Worm (Caenorhabditis elegans) whole organism, mixed stage, embryonic: ENCODE data around the gene F40F8.4.

Experiments used
- M03D4.4 ChIP-seq: sonication (generic microtip); optimal IDR thresholded peaks from 2 replicates; lab custom pipeline; 2017; ENCODE audit warnings: mild to moderate bottlenecking, missing genetic modification characterization, missing compliant biosample characterization
- bed-3 ChIP-seq: fragments of 200-800 bp; sonication (Bioruptor generic); optimal IDR thresholded peaks from 3 replicates; lab custom pipeline; 2018; ENCODE audit warnings: mild to moderate bottlenecking, missing genetic modification characterization, moderate library complexity, missing compliant biosample characterization
- blmp-1 ChIP-seq: fragments of 150-350 bp; optimal IDR thresholded peaks from 2 replicates; lab custom pipeline; 2014; ENCODE audit warnings: missing biosample characterization, missing genetic modification characterization
- ceh-39 ChIP-seq: fragments of 150-350 bp; optimal IDR thresholded peaks from 2 replicates; lab custom pipeline; 2014; ENCODE audit warnings: missing biosample characterization, missing genetic modification characterization
- ceh-43 ChIP-seq: fragments of 200-800 bp; sonication (Bioruptor generic); optimal IDR thresholded peaks from 2 replicates; lab custom pipeline; 2018; ENCODE audit warnings: mild to moderate bottlenecking, missing genetic modification characterization, moderate library complexity, missing compliant biosample characterization
- ceh-83 ChIP-seq: fragments of 200-800 bp; sonication (Bioruptor generic); optimal IDR thresholded peaks from 2 replicates; lab custom pipeline; 2018; ENCODE audit warnings: mild to moderate bottlenecking, missing genetic modification characterization, missing compliant biosample characterization
- ces-1 ChIP-seq: fragments of 150-350 bp; optimal IDR thresholded peaks from 2 replicates; lab custom pipeline; 2014; ENCODE audit warnings: missing biosample characterization, missing genetic modification reagents, missing genetic modification characterization
- cnd-1 ChIP-seq: fragments of 200-800 bp; sonication (Bioruptor generic); optimal IDR thresholded peaks from 2 replicates; lab custom pipeline; 2018; ENCODE audit warnings: mild to moderate bottlenecking, missing genetic modification characterization, missing compliant biosample characterization
- drap-1 ChIP-seq: fragments of 200-800 bp; sonication (Bioruptor generic); optimal IDR thresholded peaks from 3 replicates; lab custom pipeline; 2018; ENCODE audit warnings: mild to moderate bottlenecking, missing genetic modification characterization, missing compliant biosample characterization
- elt-1 ChIP-seq: sonication (generic microtip); optimal IDR thresholded peaks from 2 replicates; lab custom pipeline; 2017; ENCODE audit warnings: missing genetic modification characterization, mild to moderate bottlenecking, missing compliant biosample characterization, antibody characterized with exemption, moderate library complexity, borderline replicate concordance; ENCODE audit not compliant: insufficient read depth
- elt-3 ChIP-seq: fragments of 150-350 bp; optimal IDR thresholded peaks from 2 replicates; lab custom pipeline; 2014; ENCODE audit warnings: missing biosample characterization, missing genetic modification characterization
- flh-1 ChIP-seq: fragments of 200-800 bp; sonication (Bioruptor generic); optimal IDR thresholded peaks from 2 replicates; lab custom pipeline; 2018; ENCODE audit warnings: mild to moderate bottlenecking, missing genetic modification characterization, moderate library complexity, missing compliant biosample characterization
- ham-2 ChIP-seq: fragments of 200-800 bp; sonication (Bioruptor generic); optimal IDR thresholded peaks from 2 replicates; lab custom pipeline; 2018; ENCODE audit warnings: mild to moderate bottlenecking, missing genetic modification characterization, missing compliant biosample characterization
- hlh-1 ChIP-seq: fragments of 150-350 bp; optimal IDR thresholded peaks from 2 replicates; lab custom pipeline; 2014; ENCODE audit warnings: missing biosample characterization, missing genetic modification reagents, missing genetic modification characterization
- lin-13 ChIP-seq: fragments of 150-350 bp; optimal IDR thresholded peaks from 2 replicates; lab custom pipeline; 2014; ENCODE audit warnings: missing biosample characterization, missing genetic modification characterization
- lin-32 ChIP-seq: fragments of 200-800 bp; sonication (Bioruptor generic); optimal IDR thresholded peaks from 2 replicates; lab custom pipeline; 2018; ENCODE audit warnings: mild to moderate bottlenecking, missing genetic modification characterization, missing compliant biosample characterization
- lsy-2 ChIP-seq: fragments of 150-350 bp; optimal IDR thresholded peaks from 2 replicates; lab custom pipeline; 2014; ENCODE audit warnings: missing biosample characterization, missing genetic modification characterization
- mep-1 ChIP-seq: fragments of 150-350 bp; optimal IDR thresholded peaks from 2 replicates; lab custom pipeline; 2017; ENCODE audit warnings: missing biosample characterization, missing genetic modification reagents, missing genetic modification characterization, inconsistent platforms
- mls-2 ChIP-seq: sonication (generic microtip); optimal IDR thresholded peaks from 2 replicates; lab custom pipeline; 2016; ENCODE audit warnings: mild to moderate bottlenecking, missing genetic modification characterization, moderate library complexity, missing compliant biosample characterization
- nhr-12 ChIP-seq: fragments of 150-350 bp; optimal IDR thresholded peaks from 2 replicates; lab custom pipeline; 2014; ENCODE audit warnings: missing biosample characterization, missing genetic modification characterization
- nhr-2 ChIP-seq: fragments of 150-350 bp; optimal IDR thresholded peaks from 2 replicates; lab custom pipeline; 2014; ENCODE audit warnings: missing biosample characterization, missing genetic modification characterization
- nhr-237 ChIP-seq: fragments of 150-350 bp; optimal IDR thresholded peaks from 2 replicates; lab custom pipeline; 2014; ENCODE audit warnings: missing biosample characterization, missing genetic modification characterization
- nhr-28 ChIP-seq: fragments of 150-350 bp; optimal IDR thresholded peaks from 2 replicates; lab custom pipeline; 2014; ENCODE audit warnings: missing biosample characterization, missing genetic modification characterization
- nhr-76 ChIP-seq: sonication (generic microtip); optimal IDR thresholded peaks from 2 replicates; lab custom pipeline; 2017; ENCODE audit warnings: missing biosample characterization, missing genetic modification characterization
- sem-2 ChIP-seq: fragments of 200-800 bp; sonication (Bioruptor generic); optimal IDR thresholded peaks from 2 replicates; lab custom pipeline; 2018; ENCODE audit warnings: mild to moderate bottlenecking, missing genetic modification characterization, missing compliant biosample characterization
- snpc-4 ChIP-seq: fragments of 150-350 bp; optimal IDR thresholded peaks from 2 replicates; lab custom pipeline; 2014; ENCODE audit warnings: missing biosample characterization, missing genetic modification characterization
- sptf-1 ChIP-seq: sonication (generic microtip); optimal IDR thresholded peaks from 2 replicates; lab custom pipeline; 2017; ENCODE audit warnings: mild to moderate bottlenecking, missing genetic modification characterization, moderate library complexity, missing compliant biosample characterization
- tbx-8 ChIP-seq: fragments of 200-800 bp; sonication (Bioruptor generic); optimal IDR thresholded peaks from 2 replicates; lab custom pipeline; 2018; ENCODE audit warnings: mild to moderate bottlenecking, missing genetic modification characterization, moderate library complexity, missing compliant biosample characterization
- unc-120 ChIP-seq: sonication (generic microtip); optimal IDR thresholded peaks from 2 replicates; lab custom pipeline; 2017; ENCODE audit warnings: missing genetic modification characterization, missing compliant biosample characterization; ENCODE audit not compliant: poor library complexity, severe bottlenecking
- unc-39 ChIP-seq: fragments of 150-350 bp; optimal IDR thresholded peaks from 2 replicates; lab custom pipeline; 2014; ENCODE audit warnings: missing biosample characterization, missing genetic modification characterization
- unc-62 ChIP-seq: fragments of 150-350 bp; optimal IDR thresholded peaks from 2 replicates; lab custom pipeline; 2014; ENCODE audit warnings: missing biosample characterization, missing genetic modification reagents, missing genetic modification characterization
- zip-8 ChIP-seq: fragments of 150-350 bp; optimal IDR thresholded peaks from 2 replicates; lab custom pipeline; 2014; ENCODE audit warnings: missing biosample characterization, missing genetic modification characterization
- ztf-11 ChIP-seq: fragments of 150-350 bp; optimal IDR thresholded peaks from 2 replicates; lab custom pipeline; 2014; ENCODE audit warnings: missing biosample characterization, missing genetic modification characterization

Gene F40F8.4

ce11 chrII:11181250-11181704 lies 41.2 kb upstream of the F40F8.4 start, which contains the start of gene bigr-1:
Gene bigr-1, plus strand, starts transcription at chrII:11181654.
- TF ChIP-seq lin-13 (tag; lab: Kevin White, UChicago), result no peak
- TF ChIP-seq zip-8 (tag; lab: Kevin White, UChicago), result no peak
- no peak for TF ChIP-seq nhr-12 (tag; lab: Kevin White, UChicago)
- no peak for TF ChIP-seq ces-1 (GFP tag; lab: Kevin White, UChicago)
- TF ChIP-seq drap-1 (GFP tag; lab: Kevin White, UChicago), result no peak
- TF ChIP-seq ceh-43 (GFP tag; lab: Kevin White, UChicago), result no peak
- no peak for TF ChIP-seq nhr-237
- TF ChIP-seq unc-62 (GFP tag; lab: Kevin White, UChicago), result no peak
- TF ChIP-seq cnd-1 (tag; lab: Kevin White, UChicago), result no peak
- TF ChIP-seq snpc-4 (tag; lab: Kevin White, UChicago), result no peak
- TF ChIP-seq M03D4.4 (tag; lab: Kevin White, UChicago), result no peak
- TF ChIP-seq nhr-76 (tag; lab: Kevin White, UChicago), result no peak

ce11 chrII:11178737-11179136 lies 38.7 kb upstream of the F40F8.4 start:
- TF ChIP-seq sptf-1 (tag; lab: Kevin White, UChicago) (no peak), blmp-1 (tag; lab: Kevin White, UChicago) (no peak), lin-32 (GFP tag; lab: Kevin White, UChicago) (no peak), unc-39 (tag; lab: Kevin White, UChicago) (no peak), tbx-8 (GFP tag; lab: Kevin White, UChicago) (no peak), hlh-1 (tag; lab: Kevin White, UChicago) (no peak), unc-62 (GFP tag; lab: Kevin White, UChicago) (no peak), nhr-2 (tag; lab: Kevin White, UChicago) (no peak)

ce11 chrII:11177376-11177775 lies 37.3 kb upstream of the F40F8.4 start, which contains the start of gene F37H8.6:
Gene F37H8.6, minus strand, starts transcription at chrII:11177476.
- TF ChIP-seq elt-3 (no peak), ceh-39 (no peak), mls-2 (tag; lab: Kevin White, UChicago) (no peak), nhr-2 (tag; lab: Kevin White, UChicago) (no peak), ztf-11 (no peak), sptf-1 (tag; lab: Kevin White, UChicago) (no peak), lin-13 (tag; lab: Kevin White, UChicago) (no peak), unc-39 (tag; lab: Kevin White, UChicago) (no peak), hlh-1 (tag; lab: Kevin White, UChicago) (no peak), unc-62 (GFP tag; lab: Kevin White, UChicago) (no peak), blmp-1 (tag; lab: Kevin White, UChicago) (no peak), drap-1 (GFP tag; lab: Kevin White, UChicago) (no peak), nhr-12 (tag; lab: Kevin White, UChicago) (no peak), nhr-28 (tag; lab: Kevin White, UChicago) (no peak), lin-32 (GFP tag; lab: Kevin White, UChicago) (no peak), M03D4.4 (tag; lab: Kevin White, UChicago) (no peak), unc-120 (tag; lab: Kevin White, UChicago) (no peak), lsy-2 (no peak)

ce11 chrII:11176441-11176840 lies 36.4 kb upstream of the F40F8.4 start:
- TF ChIP-seq ceh-83 (GFP tag; lab: Kevin White, UChicago) (no peak), unc-120 (tag; lab: Kevin White, UChicago) (no peak), nhr-28 (tag; lab: Kevin White, UChicago) (no peak), flh-1 (GFP tag; lab: Kevin White, UChicago) (no peak), sem-2 (GFP tag; lab: Kevin White, UChicago) (no peak), nhr-76 (tag; lab: Kevin White, UChicago) (no peak), lsy-2 (no peak), hlh-1 (tag; lab: Kevin White, UChicago) (no peak), sptf-1 (tag; lab: Kevin White, UChicago) (no peak), M03D4.4 (tag; lab: Kevin White, UChicago) (no peak), unc-39 (tag; lab: Kevin White, UChicago) (no peak), ceh-43 (GFP tag; lab: Kevin White, UChicago) (no peak), nhr-2 (tag; lab: Kevin White, UChicago) (no peak), cnd-1 (tag; lab: Kevin White, UChicago) (no peak), lin-32 (GFP tag; lab: Kevin White, UChicago) (no peak), ceh-39 (no peak), nhr-12 (tag; lab: Kevin White, UChicago) (no peak), tbx-8 (GFP tag; lab: Kevin White, UChicago) (no peak)
- TF ChIP-seq, all 35 proteins: peak for 0

ce11 chrII:11175347-11175746 lies 35.3 kb upstream of the F40F8.4 start:
- TF ChIP-seq nhr-28 (tag; lab: Kevin White, UChicago) (no peak), unc-39 (tag; lab: Kevin White, UChicago) (no peak), ceh-83 (GFP tag; lab: Kevin White, UChicago) (no peak), cnd-1 (tag; lab: Kevin White, UChicago) (no peak), tbx-8 (GFP tag; lab: Kevin White, UChicago) (no peak), bed-3 (no peak), nhr-237 (no peak), drap-1 (GFP tag; lab: Kevin White, UChicago) (no peak), nhr-76 (tag; lab: Kevin White, UChicago) (no peak), ceh-43 (GFP tag; lab: Kevin White, UChicago) (no peak), mls-2 (tag; lab: Kevin White, UChicago) (no peak), ceh-39 (no peak), ham-2 (GFP tag; lab: Kevin White, UChicago) (no peak), mep-1 (no peak), flh-1 (GFP tag; lab: Kevin White, UChicago) (no peak), hlh-1 (tag; lab: Kevin White, UChicago) (no peak), sptf-1 (tag; lab: Kevin White, UChicago) (no peak), elt-1 (no peak)
- TF ChIP-seq, all 35 proteins: peak for 0
